Worm (Caenorhabditis elegans): Measurements from ENCODE around the gene acl-2.

- TF ChIP-seq fos-1 (tag; optimal IDR thresholded peaks at IDR 0.05) = no peak
- TF ChIP-seq snpc-4 (tag; optimal IDR thresholded peaks at IDR 0.05) = no peak
- no peak for TF ChIP-seq ztf-11 (tag; optimal IDR thresholded peaks at IDR 0.05)
- no peak for TF ChIP-seq ama-1 (optimal IDR thresholded peaks at IDR 0.05)
Observed at ce11 chrV:10007484-10007883, 23.4 kb downstream of the acl-2 start.

All from whole organism, L2 larva.